Fruit fly (Drosophila melanogaster) whole organism, adult: Measurements from ENCODE around the gene CG33689.

Experiments
- CG11617 ChIP-seq: fragments of 200-800 bp; sonication (Bioruptor generic); optimal IDR thresholded peaks from 2 replicates; lab custom pipeline; 2017; ENCODE audit warnings: mild to moderate bottlenecking, missing biosample characterization, missing genetic modification reagents, missing genetic modification characterization
- CG12768 ChIP-seq: fragments of 200-800 bp; sonication (Bioruptor generic); optimal IDR thresholded peaks from 2 replicates; lab custom pipeline; 2017; ENCODE audit warnings: missing biosample characterization, missing genetic modification characterization, mild to moderate bottlenecking, moderate library complexity, missing genetic modification reagents
- CG14711 ChIP-seq: fragments of 200-800 bp; sonication (Bioruptor generic); optimal IDR thresholded peaks from 2 replicates; lab custom pipeline; 2018; ENCODE audit warnings: missing biosample characterization, mild to moderate bottlenecking, missing genetic modification characterization, moderate library complexity
- CG1620 ChIP-seq: fragments of 200-800 bp; sonication (Bioruptor generic); optimal IDR thresholded peaks from 2 replicates; lab custom pipeline; 2016; ENCODE audit warnings: missing biosample characterization, missing genetic modification characterization
- CG33017 ChIP-seq: fragments of 200-800 bp; sonication (Bioruptor generic); optimal IDR thresholded peaks from 2 replicates; lab custom pipeline; 2018; ENCODE audit warnings: missing biosample characterization, mild to moderate bottlenecking, missing genetic modification characterization, moderate library complexity
- CG5204 ChIP-seq: fragments of 200-800 bp; sonication (Bioruptor generic); optimal IDR thresholded peaks from 2 replicates; lab custom pipeline; 2016; ENCODE audit warnings: missing biosample characterization, missing genetic modification characterization
- CG7045 ChIP-seq: fragments of 200-800 bp; sonication (Bioruptor generic); optimal IDR thresholded peaks from 2 replicates; lab custom pipeline; 2017; ENCODE audit warnings: missing biosample characterization, mild to moderate bottlenecking, missing genetic modification characterization
- CG7101 ChIP-seq: fragments of 200-800 bp; sonication (Bioruptor generic); optimal IDR thresholded peaks from 2 replicates; lab custom pipeline; 2018; ENCODE audit warnings: missing biosample characterization, mild to moderate bottlenecking, missing genetic modification characterization, moderate library complexity
- Clk ChIP-seq: fragments of 200-800 bp; sonication (Bioruptor generic); optimal IDR thresholded peaks from 2 replicates; lab custom pipeline; 2017; ENCODE audit warnings: missing biosample characterization, missing genetic modification characterization
- Crg-1 ChIP-seq: fragments of 200-800 bp; sonication (Bioruptor generic); optimal IDR thresholded peaks from 2 replicates; lab custom pipeline; 2016; ENCODE audit warnings: missing biosample characterization, missing genetic modification characterization
- Hr96 ChIP-seq: fragments of 200-800 bp; sonication (Bioruptor generic); optimal IDR thresholded peaks from 2 replicates; lab custom pipeline; 2016; ENCODE audit warnings: missing biosample characterization, missing genetic modification characterization
- Mnt ChIP-seq: fragments of 200-800 bp; sonication (Bioruptor generic); optimal IDR thresholded peaks from 2 replicates; lab custom pipeline; 2016; ENCODE audit warnings: missing biosample characterization, mild to moderate bottlenecking, missing genetic modification characterization
- bab1 ChIP-seq: fragments of 200-800 bp; sonication (Bioruptor generic); optimal IDR thresholded peaks from 3 replicates; lab custom pipeline; 2019; ENCODE audit warnings: missing biosample characterization, mild to moderate bottlenecking, missing genetic modification characterization, moderate library complexity
- cic ChIP-seq: fragments of 200-800 bp; sonication (Bioruptor generic); optimal IDR thresholded peaks from 2 replicates; lab custom pipeline; 2017; ENCODE audit warnings: missing biosample characterization, mild to moderate bottlenecking, missing genetic modification characterization, moderate library complexity
- cnc ChIP-seq, 2 experiments: fragments of >200 bp; optimal IDR thresholded peaks; 2 replicates each; lab custom pipeline; 2017
- kay ChIP-seq: fragments of 200-800 bp; sonication (Bioruptor generic); peaks from one replicate; lab custom pipeline; 2016; ENCODE audit warnings: missing biosample characterization, missing genetic modification characterization, borderline replicate concordance
- ovo ChIP-seq: fragments of 200-800 bp; sonication (Bioruptor generic); optimal IDR thresholded peaks from 2 replicates; lab custom pipeline; 2016; ENCODE audit warnings: missing biosample characterization, missing genetic modification characterization
- pad ChIP-seq: fragments of 200-800 bp; sonication (Bioruptor generic); optimal IDR thresholded peaks from 3 replicates; lab custom pipeline; 2017; ENCODE audit warnings: missing biosample characterization, missing genetic modification characterization, mild to moderate bottlenecking, moderate library complexity, missing genetic modification reagents
- tj ChIP-seq: fragments of 200-800 bp; sonication (Bioruptor generic); optimal IDR thresholded peaks from 3 replicates; lab custom pipeline; 2017; ENCODE audit warnings: missing biosample characterization, mild to moderate bottlenecking, missing genetic modification characterization, moderate library complexity
- toe ChIP-seq: fragments of 200-800 bp; sonication (Bioruptor generic); optimal IDR thresholded peaks from 2 replicates; lab custom pipeline; 2016; ENCODE audit warnings: missing biosample characterization, missing genetic modification characterization

CG33689 gene

dm6 chr3L:16171280-16171679 is 28.7 kb upstream of the CG33689 start, which contains the start of gene CG33795:
Gene CG33795, minus strand, starts transcription at chr3L:16171380.
- TF ChIP-seq kay (GFP tag; lab: Kevin White, UChicago) (no peak), toe (GFP tag; lab: Kevin White, UChicago) (no peak), CG1620 (no peak), CG5204 (GFP tag; lab: Kevin White, UChicago) (no peak), CG7101 (tag; lab: Kevin White, UChicago) (no peak), cic (GFP tag; lab: Kevin White, UChicago) (no peak), Clk (GFP tag; lab: Kevin White, UChicago) (no peak), CG12768 (GFP tag; lab: Kevin White, UChicago) (no peak), bab1 (no peak), tj (GFP tag; lab: Kevin White, UChicago) (no peak), cnc (optimal IDR thresholded peaks at IDR 0.05; lab: Kevin White, UChicago) (no peak), CG7045 (GFP tag; lab: Kevin White, UChicago) (no peak), CG11617 (GFP tag; lab: Kevin White, UChicago) (no peak), Crg-1 (GFP tag; lab: Kevin White, UChicago) (no peak), CG33017 (tag; lab: Kevin White, UChicago) (no peak), Hr96 (no peak), CG14711 (tag; lab: Kevin White, UChicago) (no peak), pad (GFP tag; lab: Kevin White, UChicago) (no peak)

- TF ChIP-seq Hr96 (no peak), CG12768 (GFP tag; lab: Kevin White, UChicago) (no peak), Clk (GFP tag; lab: Kevin White, UChicago) (no peak), Crg-1 (GFP tag; lab: Kevin White, UChicago) (no peak), CG5204 (GFP tag; lab: Kevin White, UChicago) (no peak), bab1 (no peak), cic (GFP tag; lab: Kevin White, UChicago) (no peak), kay (GFP tag; lab: Kevin White, UChicago) (no peak), tj (GFP tag; lab: Kevin White, UChicago) (no peak), pad (GFP tag; lab: Kevin White, UChicago) (no peak)
Observed at dm6 chr3L:16172381-16172780, 27.6 kb upstream of the CG33689 start.

dm6 chr3L:16172809-16173276 is 27.2 kb upstream of the CG33689 start:
- no peak for TF ChIP-seq CG12768 (GFP tag; lab: Kevin White, UChicago)
- no peak for TF ChIP-seq Mnt
- no peak for TF ChIP-seq Crg-1 (GFP tag; lab: Kevin White, UChicago)
- TF ChIP-seq cnc (optimal IDR thresholded peaks at IDR 0.05; lab: Kevin White, UChicago): no peak
- no peak for TF ChIP-seq tj (GFP tag; lab: Kevin White, UChicago)
- TF ChIP-seq CG7045 (GFP tag; lab: Kevin White, UChicago): no peak
- TF ChIP-seq ovo (GFP tag; lab: Kevin White, UChicago): no peak
- no peak for TF ChIP-seq CG7101 (tag; lab: Kevin White, UChicago)
- no peak for TF ChIP-seq CG11617 (GFP tag; lab: Kevin White, UChicago)
- TF ChIP-seq CG5204 (GFP tag; lab: Kevin White, UChicago): no peak
- TF ChIP-seq cic (GFP tag; lab: Kevin White, UChicago): no peak

- TF ChIP-seq tj (GFP tag; lab: Kevin White, UChicago): no peak
- no peak for TF ChIP-seq CG7101 (tag; lab: Kevin White, UChicago)
- no peak for TF ChIP-seq pad (GFP tag; lab: Kevin White, UChicago)
- no peak for TF ChIP-seq Hr96
- no peak for TF ChIP-seq Crg-1 (GFP tag; lab: Kevin White, UChicago)
- TF ChIP-seq CG1620: no peak
- no peak for TF ChIP-seq CG5204 (GFP tag; lab: Kevin White, UChicago)
Observed at dm6 chr3L:16173818-16174601, 26.0 kb upstream of the CG33689 start.

- TF ChIP-seq CG7045 (GFP tag; lab: Kevin White, UChicago) (no peak), pad (GFP tag; lab: Kevin White, UChicago) (no peak), CG14711 (tag; lab: Kevin White, UChicago) (no peak), CG1620 (no peak), Clk (GFP tag; lab: Kevin White, UChicago) (no peak), Hr96 (no peak), tj (GFP tag; lab: Kevin White, UChicago) (no peak), bab1 (no peak), Mnt (no peak), Crg-1 (GFP tag; lab: Kevin White, UChicago) (no peak), cic (GFP tag; lab: Kevin White, UChicago) (no peak), toe (GFP tag; lab: Kevin White, UChicago) (no peak), CG7101 (tag; lab: Kevin White, UChicago) (no peak)
Observed at dm6 chr3L:16174778-16175177, 25.3 kb upstream of the CG33689 start.

- TF ChIP-seq CG1620: no peak
- no peak for TF ChIP-seq kay (GFP tag; lab: Kevin White, UChicago)
- no peak for TF ChIP-seq CG11617 (GFP tag; lab: Kevin White, UChicago)
- no peak for TF ChIP-seq CG7101 (tag; lab: Kevin White, UChicago)
Observed at dm6 chr3L:16175628-16176263, 24.3 kb upstream of the CG33689 start.
